Worm (Caenorhabditis elegans): Measurements from ENCODE around the gene W08F4.12.

Gene W08F4.12

DNA sequence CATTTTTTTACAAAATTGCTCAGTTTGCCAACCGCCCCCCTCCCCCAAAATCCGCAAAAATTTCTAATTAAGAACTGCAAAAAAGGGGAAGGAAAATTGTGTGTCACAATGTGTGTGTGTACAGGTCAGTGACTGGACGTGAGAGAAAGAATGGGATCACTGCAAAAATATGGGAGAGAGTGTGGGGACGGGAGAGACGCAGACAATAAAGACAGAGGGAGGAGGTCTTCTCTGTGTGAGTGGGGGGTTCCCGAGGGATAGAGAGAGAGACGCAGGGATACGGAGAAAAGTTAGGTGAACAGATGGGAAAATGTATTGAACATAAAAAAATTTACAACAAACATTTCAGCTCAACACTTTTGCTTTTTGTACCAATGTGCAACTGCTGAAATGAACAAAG is 41.7 kb upstream of the W08F4.12 start:
- TF ChIP-seq mep-1 (tag; optimal IDR thresholded peaks at IDR 0.05) (peak; percentile 64), xbp-1 (tag; optimal IDR thresholded peaks at IDR 0.05) (no peak), ceh-82 (tag; optimal IDR thresholded peaks at IDR 0.05) (no peak), lin-15B (tag; optimal IDR thresholded peaks at IDR 0.05) (no peak), mab-9 (GFP tag; IDR thresholded peaks at IDR 0.05) (no peak), irx-1 (tag; optimal IDR thresholded peaks at IDR 0.05) (no peak), unc-62 (GFP tag; optimal IDR thresholded peaks at IDR 0.05) (no peak), ztf-11 (tag; optimal IDR thresholded peaks at IDR 0.05) (no peak), fkh-4 (tag; optimal IDR thresholded peaks at IDR 0.05; ENCODE audit: borderline replicate concordance) (no peak), egl-27 (tag; optimal IDR thresholded peaks at IDR 0.05) (no peak), F16B12.6 (tag; optimal IDR thresholded peaks at IDR 0.05) (peak; percentile 36), ama-1 (optimal IDR thresholded peaks at IDR 0.05) (no peak), fos-1 (tag; optimal IDR thresholded peaks at IDR 0.05) (no peak), nhr-85 (tag) (peak; percentile 89), dpl-1 (GFP tag; optimal IDR thresholded peaks at IDR 0.05) (peak; percentile 15 to 46 (median 44)), lin-35 (GFP tag; optimal IDR thresholded peaks at IDR 0.05) (peak; percentile 29 to 59), nhr-20 (tag; optimal IDR thresholded peaks at IDR 0.05) (peak; percentile 63), fkh-8 (tag; optimal IDR thresholded peaks at IDR 0.05) (no peak), pqm-1 (tag; optimal IDR thresholded peaks at IDR 0.05) (no peak), Y116A8C.19 (tag; optimal IDR thresholded peaks at IDR 0.05; ENCODE audit: borderline replicate concordance) (no peak), swsn-7 (tag; optimal IDR thresholded peaks at IDR 0.05) (peak; percentile 60), ceh-88 (GFP tag; IDR thresholded peaks at IDR 0.05) (no peak), C34B4.2 (tag; optimal IDR thresholded peaks at IDR 0.05) (no peak), nhr-71 (tag; optimal IDR thresholded peaks at IDR 0.05) (peak; percentile 77), nhr-47 (tag; optimal IDR thresholded peaks at IDR 0.05) (no peak), tbx-2 (tag; optimal IDR thresholded peaks at IDR 0.05) (peak; percentile 43), egl-13 (tag; optimal IDR thresholded peaks at IDR 0.05) (no peak), alr-1 (tag; optimal IDR thresholded peaks at IDR 0.05; ENCODE audit: borderline replicate concordance) (no peak), elt-2 (tag; optimal IDR thresholded peaks at IDR 0.05) (no peak), nhr-11 (tag; optimal IDR thresholded peaks at IDR 0.05) (no peak), grh-1 (GFP tag; IDR thresholded peaks at IDR 0.05) (peak; percentile 57; the same call in 1 of the 2 replicates), elt-3 (tag; optimal IDR thresholded peaks at IDR 0.05) (peak in 2 of 6 experiments; percentile 20 to 51), lin-13 (GFP tag; optimal IDR thresholded peaks at IDR 0.05) (no peak), hpl-2 (GFP tag; optimal IDR thresholded peaks at IDR 0.05) (no peak), lin-14 (GFP tag; optimal IDR thresholded peaks at IDR 0.05) (peak; percentile 90), sup-37 (GFP tag; optimal IDR thresholded peaks at IDR 0.05) (no peak), rnt-1 (tag; optimal IDR thresholded peaks at IDR 0.05) (peak; percentile 71), nhr-19 (GFP tag; conservative IDR thresholded peaks at IDR 0.05) (peak; percentile 49; the same call in 1 of the 2 replicates), blmp-1 (tag; optimal IDR thresholded peaks at IDR 0.05) (peak; percentile 69), C04F5.9 (tag; optimal IDR thresholded peaks at IDR 0.05) (no peak), ets-5 (GFP tag; IDR thresholded peaks at IDR 0.05) (no peak), lsy-2 (tag; optimal IDR thresholded peaks at IDR 0.05) (peak in 1 of 2 experiments; percentile 59), nhr-28 (tag; optimal IDR thresholded peaks at IDR 0.05) (no peak), C16A3.4 (tag; optimal IDR thresholded peaks at IDR 0.05) (no peak), nhr-77 (tag; optimal IDR thresholded peaks at IDR 0.05) (peak; percentile 38), nhr-12 (tag; optimal IDR thresholded peaks at IDR 0.05) (no peak), jun-1 (tag; optimal IDR thresholded peaks at IDR 0.05) (no peak), nhr-90 (tag; optimal IDR thresholded peaks at IDR 0.05; ENCODE audit: poor library complexity) (peak; percentile 59), tlp-1 (tag; optimal IDR thresholded peaks at IDR 0.05) (no peak), lir-3 (tag; optimal IDR thresholded peaks at IDR 0.05; ENCODE audit: poor library complexity) (peak; percentile 5), unc-130 (tag; optimal IDR thresholded peaks at IDR 0.05) (no peak), efl-3 (GFP tag; optimal IDR thresholded peaks at IDR 0.05) (no peak), skn-1 (tag; optimal IDR thresholded peaks at IDR 0.05) (no peak)
